Worm (Caenorhabditis elegans): ENCODE measurements around the gene cyp-35A1.

- no peak for TF ChIP-seq him-1 (tag; optimal IDR thresholded peaks at IDR 0.05)
- no peak for TF ChIP-seq W03F9.2 (tag; optimal IDR thresholded peaks at IDR 0.05)
Observed at ce11 chrV:7357132-7357531, 4.4 kb downstream of the cyp-35A1 start, which contains the start of gene C03G6.6.

All from whole organism, L4/young adult.